Fruit fly (Drosophila melanogaster) Kc167 (cell line): ENCODE data around the gene CG5262.

ENCODE experiments used
- Myc ChIP-seq: fragments of >200 bp; optimal IDR thresholded peaks from 2 replicates; lab custom pipeline; 2017; ENCODE audit warnings: missing external identifiers
- Sin3A ChIP-seq: fragments of >200 bp; optimal IDR thresholded peaks from 2 replicates; lab custom pipeline; 2018; ENCODE audit warnings: missing external identifiers
- h ChIP-seq: fragments of >200 bp; optimal IDR thresholded peaks from 3 replicates; lab custom pipeline; 2018; ENCODE audit warnings: missing external identifiers
- insv ChIP-seq: fragments of >200 bp; optimal IDR thresholded peaks from 3 replicates; lab custom pipeline; 2018; ENCODE audit warnings: missing external identifiers
- psq ChIP-seq: fragments of >200 bp; optimal IDR thresholded peaks from 2 replicates; lab custom pipeline; 2017; ENCODE audit warnings: missing external identifiers
- ttk ChIP-seq: sonication (Bioruptor generic); optimal IDR thresholded peaks from 2 replicates; lab custom pipeline; 2017; ENCODE audit warnings: missing external identifiers

DNA sequence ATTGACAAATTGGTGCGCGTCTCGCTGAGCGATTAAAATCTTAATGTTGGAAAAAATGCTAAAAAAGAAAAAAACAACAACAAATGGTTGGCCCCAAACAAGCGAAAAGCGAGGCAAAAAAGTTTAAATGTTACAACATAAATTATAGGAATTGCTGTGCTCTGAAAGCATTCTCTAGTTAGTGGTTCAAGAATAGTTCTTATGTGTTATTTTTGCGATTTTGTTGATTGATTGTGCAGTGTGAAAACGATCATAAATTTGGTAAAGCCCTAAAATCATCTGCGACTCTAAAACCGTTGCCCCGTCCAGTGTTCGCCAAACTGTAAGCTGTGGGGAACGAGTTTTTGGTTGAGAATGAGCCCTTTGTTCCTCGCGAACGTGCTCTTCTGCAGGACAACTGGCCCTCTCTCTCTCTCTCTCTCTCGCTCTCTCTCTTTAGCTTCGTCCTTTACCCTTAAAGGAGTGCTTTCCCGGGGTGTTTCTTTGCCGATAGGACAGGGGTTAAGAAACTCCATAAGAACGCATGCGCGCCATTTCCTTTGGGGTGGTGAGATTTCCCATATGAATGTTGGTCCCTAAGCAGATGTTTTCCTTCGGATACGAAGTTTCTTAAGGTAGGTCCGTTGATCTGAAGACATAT lies 12.5 kb upstream of the CG5262 start:
- no peak for TF ChIP-seq psq (lab: Kevin White, UChicago)
- TF ChIP-seq h (lab: Kevin White, UChicago): no peak
- no peak for TF ChIP-seq Myc (lab: Kevin White, UChicago)
- TF ChIP-seq insv (lab: Kevin White, UChicago): no peak
- no peak for TF ChIP-seq ttk (lab: Kevin White, UChicago)
- no peak for TF ChIP-seq Sin3A (lab: Kevin White, UChicago)
